Fruit fly (Drosophila melanogaster): ENCODE measurements around the gene CG14855.

DNA sequence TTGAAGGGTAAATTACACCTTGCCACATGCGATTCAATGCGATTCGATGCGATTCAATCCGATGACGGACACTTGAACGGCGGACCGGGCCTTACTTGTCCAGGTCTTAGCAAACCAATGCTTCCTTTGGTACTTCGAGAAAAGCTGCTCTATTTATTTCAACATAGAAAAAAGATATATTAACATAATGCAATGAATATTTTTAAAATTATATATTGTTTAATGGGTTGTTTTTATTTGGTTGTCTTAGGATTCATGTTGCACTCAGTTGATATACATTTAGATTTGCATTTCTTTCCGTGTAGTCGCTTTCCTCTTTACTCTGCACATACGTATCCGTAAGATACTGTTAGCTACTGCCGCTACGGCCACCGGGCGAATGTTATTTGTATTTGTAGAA lies 37.8 kb upstream of the CG14855 start:
- TF ChIP-seq usp (GFP tag; optimal IDR thresholded peaks at IDR 0.05) = no peak
- TF ChIP-seq Dll (optimal IDR thresholded peaks at IDR 0.05) = no peak
- TF ChIP-seq CG8478 (optimal IDR thresholded peaks at IDR 0.05) = no peak
- no peak for TF ChIP-seq pan (optimal IDR thresholded peaks at IDR 0.05)
- no peak for TF ChIP-seq EcR (GFP tag; optimal IDR thresholded peaks at IDR 0.05)

All from whole organism.